Fruit fly (Drosophila melanogaster) whole organism, wandering third instar larva: ENCODE measurements around the gene CG11737.

Experiments
- Abd-B ChIP-seq: fragments of >200 bp; optimal IDR thresholded peaks from 2 replicates; lab custom pipeline; 2017; ENCODE audit warnings: missing biosample characterization, missing genetic modification characterization
- CG32264 ChIP-seq: fragments of 200-800 bp; sonication (Bioruptor generic); optimal IDR thresholded peaks from 2 replicates; lab custom pipeline; 2016; ENCODE audit warnings: missing biosample characterization, missing genetic modification characterization
- CG9705 ChIP-seq: fragments of 200-800 bp; sonication (Bioruptor generic); optimal IDR thresholded peaks from 2 replicates; lab custom pipeline; 2018; ENCODE audit warnings: missing biosample characterization, mild to moderate bottlenecking, missing genetic modification characterization
- CrebA ChIP-seq: fragments of 200-800 bp; sonication (Bioruptor generic); optimal IDR thresholded peaks from 2 replicates; lab custom pipeline; 2016; ENCODE audit warnings: missing biosample characterization, mild to moderate bottlenecking, missing genetic modification characterization, borderline replicate concordance
- Dfd ChIP-seq: fragments of >200 bp; optimal IDR thresholded peaks from 2 replicates; lab custom pipeline; 2017; ENCODE audit warnings: missing biosample characterization, missing genetic modification characterization
- Dif ChIP-seq: fragments of 200-275, 200-300 bp; sonication (Bioruptor generic); optimal IDR thresholded peaks from 2 replicates; lab custom pipeline; 2018; ENCODE audit warnings: missing biosample characterization, missing genetic modification characterization; ENCODE audit not compliant: partially characterized antibody
- GATAd ChIP-seq: sonication (Bioruptor generic); optimal IDR thresholded peaks from 2 replicates; lab custom pipeline; 2016; ENCODE audit warnings: missing biosample characterization, missing genetic modification characterization
- HLH106 ChIP-seq: fragments of 200-800 bp; optimal IDR thresholded peaks from 3 replicates; lab custom pipeline; 2019; ENCODE audit warnings: missing biosample characterization, mild to moderate bottlenecking, missing genetic modification characterization, moderate library complexity
- Hnf4 ChIP-seq: fragments of 200-800 bp; sonication (Bioruptor generic); optimal IDR thresholded peaks from 2 replicates; lab custom pipeline; 2016; ENCODE audit warnings: missing biosample characterization, mild to moderate bottlenecking, missing genetic modification characterization
- Hr78 ChIP-seq: fragments of >200 bp; optimal IDR thresholded peaks from 2 replicates; lab custom pipeline; 2017; ENCODE audit warnings: missing biosample characterization, missing genetic modification characterization
- Hr83 ChIP-seq: fragments of 200-300 bp; sonication (Bioruptor generic); optimal IDR thresholded peaks from 2 replicates; lab custom pipeline; 2016; ENCODE audit warnings: missing biosample characterization, mild to moderate bottlenecking, missing genetic modification characterization, moderate library complexity; ENCODE audit not compliant: poor library complexity, severe bottlenecking
- Jra ChIP-seq: sonication (Bioruptor generic); optimal IDR thresholded peaks from 2 replicates; lab custom pipeline; 2016; ENCODE audit warnings: missing biosample characterization, missing genetic modification characterization
- Mio ChIP-seq: sonication (Bioruptor generic); optimal IDR thresholded peaks from 2 replicates; lab custom pipeline; 2016; ENCODE audit warnings: missing biosample characterization, missing genetic modification characterization
- Myc ChIP-seq: fragments of >200 bp; optimal IDR thresholded peaks from 2 replicates; lab custom pipeline; 2017
- N ChIP-seq: fragments of >200 bp; optimal IDR thresholded peaks from 2 replicates; lab custom pipeline; 2018; ENCODE audit warnings: missing biosample characterization, missing external identifiers, missing genetic modification characterization
- OdsH ChIP-seq: fragments of 200-800 bp; sonication (Bioruptor generic); optimal IDR thresholded peaks from 2 replicates; lab custom pipeline; 2016; ENCODE audit warnings: missing biosample characterization, mild to moderate bottlenecking, missing genetic modification characterization
- Rel ChIP-seq, 2 experiments: fragments of 200-800 bp; sonication (Bioruptor generic) in 1 of 2; optimal IDR thresholded peaks; 2 replicates in 1 of 2; 3 replicates in 1 of 2; lab custom pipeline; 2016 to 2019; ENCODE audit warnings: mild to moderate bottlenecking in 2 of 2, missing biosample characterization in 2 of 2, missing genetic modification characterization in 2 of 2, moderate library complexity in 1 of 2
- Sp1 ChIP-seq: fragments of 200-800 bp; sonication (Bioruptor generic); optimal IDR thresholded peaks from 3 replicates; lab custom pipeline; 2019; ENCODE audit warnings: missing biosample characterization, mild to moderate bottlenecking, missing genetic modification characterization, moderate library complexity
- Vsx2 ChIP-seq: fragments of 200-300, 225-300 bp; sonication (Bioruptor generic); optimal IDR thresholded peaks from 2 replicates; lab custom pipeline; 2018; ENCODE audit warnings: missing biosample characterization, missing genetic modification characterization; ENCODE audit not compliant: partially characterized antibody
- br ChIP-seq: fragments of 200-800 bp; sonication (Bioruptor generic); optimal IDR thresholded peaks from 2 replicates; lab custom pipeline; 2016; ENCODE audit warnings: missing biosample characterization, missing genetic modification characterization
- brk ChIP-seq: fragments of 200-800 bp; sonication (Bioruptor generic); optimal IDR thresholded peaks from 2 replicates; lab custom pipeline; 2016; ENCODE audit warnings: missing biosample characterization, mild to moderate bottlenecking, missing genetic modification characterization
- dl ChIP-seq, 2 experiments: fragments of 175-275, 200-275 bp in 1 of 2; fragments of 200-275 bp in 1 of 2; sonication (Bioruptor generic); optimal IDR thresholded peaks; lab custom pipeline; 2018; ENCODE audit warnings: mild to moderate bottlenecking in 2 of 2, missing biosample characterization in 2 of 2, missing genetic modification characterization in 2 of 2, moderate library complexity in 2 of 2; ENCODE audit not compliant: partially characterized antibody in 2 of 2, insufficient read depth in 1 of 2
- dmrt93B ChIP-seq: fragments of 200-800 bp; sonication (Bioruptor generic); optimal IDR thresholded peaks from 2 replicates; lab custom pipeline; 2018; ENCODE audit warnings: missing biosample characterization, mild to moderate bottlenecking, missing genetic modification characterization
- dsf ChIP-seq: sonication (Bioruptor generic); optimal IDR thresholded peaks from 2 replicates; lab custom pipeline; 2016; ENCODE audit warnings: missing biosample characterization, missing genetic modification characterization, borderline replicate concordance
- ey ChIP-seq: fragments of 200-800 bp; sonication (Bioruptor generic); optimal IDR thresholded peaks from 2 replicates; lab custom pipeline; 2016; ENCODE audit warnings: missing biosample characterization, missing genetic modification characterization
- foxo ChIP-seq, 2 experiments: fragments of 200-800 bp; sonication (Bioruptor generic); optimal IDR thresholded peaks; 2 replicates in 1 of 2; 3 replicates in 1 of 2; lab custom pipeline; 2016 to 2017; ENCODE audit warnings: missing biosample characterization in 2 of 2, missing genetic modification characterization in 2 of 2
- fru ChIP-seq: fragments of 200-800 bp; sonication (Bioruptor generic); optimal IDR thresholded peaks from 3 replicates; lab custom pipeline; 2016; ENCODE audit warnings: missing biosample characterization, mild to moderate bottlenecking, missing genetic modification characterization
- pan ChIP-seq: fragments of >200 bp; optimal IDR thresholded peaks from 2 replicates; lab custom pipeline; 2017
- psq ChIP-seq: fragments of 200-800 bp; sonication (Bioruptor generic); optimal IDR thresholded peaks from 3 replicates; lab custom pipeline; 2017; ENCODE audit warnings: missing biosample characterization, mild to moderate bottlenecking, missing genetic modification characterization, moderate library complexity
- rgr ChIP-seq: fragments of 200-800 bp; sonication (Bioruptor generic); optimal IDR thresholded peaks from 3 replicates; lab custom pipeline; 2016; ENCODE audit warnings: missing biosample characterization, mild to moderate bottlenecking, missing genetic modification characterization
- sv ChIP-seq: fragments of 200-800 bp; sonication (Bioruptor generic); optimal IDR thresholded peaks from 3 replicates; lab custom pipeline; 2016; ENCODE audit warnings: missing biosample characterization, missing genetic modification characterization
- tai ChIP-seq: sonication (Bioruptor generic); optimal IDR thresholded peaks from 2 replicates; lab custom pipeline; 2016; ENCODE audit warnings: missing biosample characterization, missing genetic modification characterization
- usp ChIP-seq: fragments of >200 bp; optimal IDR thresholded peaks from 2 replicates; lab custom pipeline; 2017; ENCODE audit warnings: missing biosample characterization, missing genetic modification characterization

Gene CG11737

dm6 chr3R:8528862-8529261 lies 11.2 kb downstream of the CG11737 start, which contains the start of gene CG11741:
Gene CG11741 (minus strand): TSS chr3R:8528877.
- TF ChIP-seq dsf (no peak), Jra (GFP tag; lab: Kevin White, UChicago) (no peak), CrebA (GFP tag; lab: Kevin White, UChicago) (no peak), sv (no peak), Hr78 (GFP tag; lab: Kevin White, UChicago) (no peak), dl (GFP tag; optimal IDR thresholded peaks at IDR 0.05; lab: Kevin White, UChicago; ENCODE audit: insufficient read depth in 1 of 2, partially characterized antibody in 2 of 2) (no peak)
- TF ChIP-seq, all 38 proteins: peak for 0

- TF ChIP-seq GATAd (GFP tag; lab: Kevin White, UChicago) (no peak), pan (lab: Kevin White, UChicago) (no peak), dsf (no peak), usp (GFP tag; lab: Kevin White, UChicago) (no peak), CG9705 (GFP tag; lab: Kevin White, UChicago) (no peak), OdsH (GFP tag; lab: Kevin White, UChicago) (no peak), Mio (GFP tag; lab: Kevin White, UChicago) (no peak), N (GFP tag; lab: Kevin White, UChicago) (no peak), Myc (lab: Kevin White, UChicago) (no peak), Hnf4 (no peak), rgr (no peak), Sp1 (no peak), Abd-B (GFP tag; lab: Kevin White, UChicago) (no peak), Vsx2 (no peak), ey (GFP tag; lab: Kevin White, UChicago) (no peak), Dif (GFP tag; lab: Kevin White, UChicago) (no peak), fru (no peak), dmrt93B (no peak), Rel (GFP tag; optimal IDR thresholded peaks at IDR 0.05; lab: Kevin White, UChicago) (no peak), Rel (tag; optimal IDR thresholded peaks at IDR 0.05; lab: Kevin White, UChicago) (no peak), HLH106 (tag; lab: Kevin White, UChicago) (no peak)
Observed at dm6 chr3R:8545915-8546314, 28.2 kb downstream of the CG11737 start.

dm6 chr3R:8552308-8552707 lies 34.6 kb downstream of the CG11737 start, which contains the start of gene Or85d:
Gene Or85d (plus strand): TSS chr3R:8552608.
- TF ChIP-seq tai (GFP tag; lab: Kevin White, UChicago) (no peak), N (GFP tag; lab: Kevin White, UChicago) (no peak), sv (no peak), Sp1 (no peak), Abd-B (GFP tag; lab: Kevin White, UChicago) (no peak), OdsH (GFP tag; lab: Kevin White, UChicago) (no peak), br (GFP tag; lab: Kevin White, UChicago) (no peak), Rel (GFP tag; optimal IDR thresholded peaks at IDR 0.05; lab: Kevin White, UChicago) (no peak), Rel (tag; optimal IDR thresholded peaks at IDR 0.05; lab: Kevin White, UChicago) (no peak), CG32264 (GFP tag; lab: Kevin White, UChicago) (no peak), CrebA (GFP tag; lab: Kevin White, UChicago) (no peak), usp (GFP tag; lab: Kevin White, UChicago) (no peak), Vsx2 (no peak), Hr83 (GFP tag; lab: Kevin White, UChicago) (no peak), GATAd (GFP tag; lab: Kevin White, UChicago) (no peak), dl (GFP tag; optimal IDR thresholded peaks at IDR 0.05; lab: Kevin White, UChicago; ENCODE audit: insufficient read depth in 1 of 2, partially characterized antibody in 2 of 2) (no peak), Hr78 (GFP tag; lab: Kevin White, UChicago) (no peak)
- TF ChIP-seq, all 38 proteins: peak for 0

dm6 chr3R:8561522-8561921 lies 43.9 kb downstream of the CG11737 start, which contains the start of gene pch2:
Gene pch2 (minus strand): TSS chr3R:8561764.
- TF ChIP-seq Jra (GFP tag; lab: Kevin White, UChicago) (no peak), Hr78 (GFP tag; lab: Kevin White, UChicago) (no peak), Dfd (no peak), brk (GFP tag; lab: Kevin White, UChicago) (no peak), Sp1 (no peak), foxo (GFP tag; optimal IDR thresholded peaks at IDR 0.05; lab: Kevin White, UChicago) (no peak), HLH106 (tag; lab: Kevin White, UChicago) (no peak), CG32264 (GFP tag; lab: Kevin White, UChicago) (no peak), psq (GFP tag; lab: Kevin White, UChicago) (no peak), Mio (GFP tag; lab: Kevin White, UChicago) (no peak), CrebA (GFP tag; lab: Kevin White, UChicago) (no peak), pan (lab: Kevin White, UChicago) (no peak), Hnf4 (no peak), Hr83 (GFP tag; lab: Kevin White, UChicago) (no peak), GATAd (GFP tag; lab: Kevin White, UChicago) (no peak), Myc (lab: Kevin White, UChicago) (no peak), ey (GFP tag; lab: Kevin White, UChicago) (no peak), Rel (GFP tag; optimal IDR thresholded peaks at IDR 0.05; lab: Kevin White, UChicago) (no peak), Rel (tag; optimal IDR thresholded peaks at IDR 0.05; lab: Kevin White, UChicago) (no peak)
